Worm (Caenorhabditis elegans) whole organism, early embryonic: ENCODE results near the gene C35C5.10.
A peak's percentile ranks its signal among the peaks of the same experiment; 100 is the strongest.

Source experiments
- B0310.2 ChIP-seq: sonication (generic microtip); optimal IDR thresholded peaks from 2 replicates; lab custom pipeline; 2016; ENCODE audit warnings: mild to moderate bottlenecking, missing genetic modification characterization, missing compliant biosample characterization
- F13C5.2 ChIP-seq: sonication (generic microtip); optimal IDR thresholded peaks from 2 replicates; lab custom pipeline; 2017; ENCODE audit warnings: mild to moderate bottlenecking, missing genetic modification characterization, inconsistent platforms, missing compliant biosample characterization
- aly-1 ChIP-seq: sonication (generic microtip); optimal IDR thresholded peaks from 2 replicates; lab custom pipeline; 2016; ENCODE audit warnings: missing genetic modification characterization, missing compliant biosample characterization
- ama-1 ChIP-seq: fragments of 150-350 bp; optimal IDR thresholded peaks from 2 replicates; lab custom pipeline; 2014
- ceh-13 ChIP-seq: fragments of 200-800 bp; sonication (Bioruptor generic); optimal IDR thresholded peaks from 2 replicates; lab custom pipeline; 2018; ENCODE audit warnings: mild to moderate bottlenecking, missing genetic modification characterization, missing compliant biosample characterization
- ceh-36 ChIP-seq: sonication (generic microtip); optimal IDR thresholded peaks from 2 replicates; lab custom pipeline; 2016; ENCODE audit warnings: missing genetic modification characterization, inconsistent platforms, missing compliant biosample characterization
- ets-7 ChIP-seq: sonication (generic microtip); optimal IDR thresholded peaks from 2 replicates; lab custom pipeline; 2016; ENCODE audit warnings: missing genotype, missing genetic modification characterization, missing compliant biosample characterization
- flt-1 ChIP-seq: fragments of 200-800 bp; sonication (Bioruptor generic); IDR thresholded peaks from 2 replicates; pipeline ENCODE4 v1.3.6; 2022; ENCODE audit warnings: missing genetic modification characterization, missing compliant biosample characterization
- hmbx-1 ChIP-seq: sonication (generic microtip); optimal IDR thresholded peaks from 2 replicates; lab custom pipeline; 2016; ENCODE audit warnings: mild to moderate bottlenecking, missing genetic modification characterization, missing compliant biosample characterization
- hmg-4 ChIP-seq: fragments of 200-800 bp; sonication (Bioruptor generic); optimal IDR thresholded peaks from 2 replicates; lab custom pipeline; 2018; ENCODE audit warnings: mild to moderate bottlenecking, missing genetic modification characterization, missing compliant biosample characterization
- hnd-1 ChIP-seq: sonication (generic microtip); optimal IDR thresholded peaks from 2 replicates; lab custom pipeline; 2016; ENCODE audit warnings: missing genetic modification characterization, missing compliant biosample characterization
- pes-1 ChIP-seq: fragments of 200-800 bp; sonication (Bioruptor generic); IDR thresholded peaks from 2 replicates; pipeline ENCODE4 v1.3.6; 2022; ENCODE audit warnings: missing genetic modification reagents, missing genetic modification characterization, missing compliant biosample characterization
- scrt-1 ChIP-seq: fragments of 200-800 bp; sonication (Bioruptor generic); IDR thresholded peaks from 2 replicates; pipeline ENCODE4 v1.3.6; 2022; ENCODE audit warnings: missing genetic modification characterization, missing compliant biosample characterization
- sea-1 ChIP-seq: fragments of 200-800 bp; sonication (Bioruptor generic); conservative IDR thresholded peaks from 2 replicates; pipeline ENCODE4 v1.3.6; 2022; ENCODE audit warnings: missing genetic modification characterization, missing compliant biosample characterization
- tbx-11 ChIP-seq: fragments of 200-800 bp; sonication (Bioruptor generic); IDR thresholded peaks from 2 replicates; pipeline ENCODE4 v1.3.6; 2022; ENCODE audit warnings: missing genetic modification characterization, missing compliant biosample characterization
- tbx-37 ChIP-seq: fragments of 200-800 bp; sonication (Bioruptor generic); conservative IDR thresholded peaks from 2 replicates; pipeline ENCODE4 v1.3.6; 2022; ENCODE audit warnings: missing genetic modification reagents, missing genetic modification characterization, missing compliant biosample characterization
- tra-4 ChIP-seq: sonication (generic microtip); optimal IDR thresholded peaks from 2 replicates; lab custom pipeline; 2017; ENCODE audit warnings: missing genetic modification characterization, missing compliant biosample characterization

The C35C5.10 gene

ce11 chrX:11518415-11518814, 37.6 kb upstream of the C35C5.10 start:
- TF ChIP-seq pes-1 (GFP tag; lab: Robert Waterston, UW), result no peak
- no peak for TF ChIP-seq tbx-11
- no peak for TF ChIP-seq hnd-1 (tag; lab: Kevin White, UChicago)
- no peak for TF ChIP-seq ama-1
- no peak for TF ChIP-seq ets-7 (tag; lab: Kevin White, UChicago)
- no peak for TF ChIP-seq scrt-1 (GFP tag; lab: Robert Waterston, UW)

ce11 chrX:11519016-11519509, 37.0 kb upstream of the C35C5.10 start, which contains the start of gene hpo-34:
TSS of gene hpo-34 (minus strand) at chrX:11519066.
- TF ChIP-seq F13C5.2 (tag; lab: Kevin White, UChicago) (no peak), tra-4 (no peak), hmbx-1 (tag; lab: Kevin White, UChicago) (no peak), ets-7 (tag; lab: Kevin White, UChicago) (no peak), pes-1 (GFP tag; lab: Robert Waterston, UW) (no peak), ama-1 (no peak), sea-1 (GFP tag; lab: Robert Waterston, UW) (no peak), scrt-1 (GFP tag; lab: Robert Waterston, UW) (no peak), flt-1 (GFP tag; lab: Robert Waterston, UW) (no peak)

- TF ChIP-seq F13C5.2 (tag; lab: Kevin White, UChicago) (peak; percentile 63), tbx-11 (no peak), hmg-4 (peak; percentile 74), ceh-36 (tag; lab: Kevin White, UChicago) (no peak)
Observed at ce11 chrX:11522058-11522757, 33.8 kb upstream of the C35C5.10 start, which contains the start of gene sdc-2. TSS of gene sdc-2 (plus strand) at chrX:11522707.

- TF ChIP-seq B0310.2 (tag; lab: Kevin White, UChicago), result no peak
- TF ChIP-seq tbx-11, result no peak
- TF ChIP-seq pes-1 (GFP tag; lab: Robert Waterston, UW), result no peak
- TF ChIP-seq F13C5.2 (tag; lab: Kevin White, UChicago), result no peak
- TF ChIP-seq flt-1 (GFP tag; lab: Robert Waterston, UW), result no peak
- TF ChIP-seq ceh-13 (GFP tag; lab: Kevin White, UChicago), result no peak
- TF ChIP-seq hmg-4, result no peak
- no peak for TF ChIP-seq ceh-36 (tag; lab: Kevin White, UChicago)
Observed at ce11 chrX:11523704-11524103, 32.3 kb upstream of the C35C5.10 start.

- TF ChIP-seq hmg-4 (no peak), B0310.2 (tag; lab: Kevin White, UChicago) (no peak), tra-4 (no peak), sea-1 (GFP tag; lab: Robert Waterston, UW) (no peak), ets-7 (tag; lab: Kevin White, UChicago) (no peak), ama-1 (no peak), aly-1 (tag; lab: Kevin White, UChicago) (no peak), flt-1 (GFP tag; lab: Robert Waterston, UW) (no peak), hmbx-1 (tag; lab: Kevin White, UChicago) (no peak), pes-1 (GFP tag; lab: Robert Waterston, UW) (no peak), scrt-1 (GFP tag; lab: Robert Waterston, UW) (no peak), tbx-11 (no peak), ceh-13 (GFP tag; lab: Kevin White, UChicago) (no peak), tbx-37 (GFP tag; lab: Robert Waterston, UW) (no peak), F13C5.2 (tag; lab: Kevin White, UChicago) (no peak)
Observed at ce11 chrX:11533543-11534003, 22.5 kb upstream of the C35C5.10 start, which contains the start of gene C35C5.8. TSS of gene C35C5.8 (plus strand) at chrX:11533593.

ce11 chrX:11534443-11534842, 21.6 kb upstream of the C35C5.10 start:
- TF ChIP-seq pes-1 (GFP tag; lab: Robert Waterston, UW), result no peak
- no peak for TF ChIP-seq flt-1 (GFP tag; lab: Robert Waterston, UW)
- TF ChIP-seq scrt-1 (GFP tag; lab: Robert Waterston, UW), result no peak
- no peak for TF ChIP-seq F13C5.2 (tag; lab: Kevin White, UChicago)
- TF ChIP-seq hnd-1 (tag; lab: Kevin White, UChicago), result no peak
- no peak for TF ChIP-seq ceh-13 (GFP tag; lab: Kevin White, UChicago)

ce11 chrX:11536408-11536807, 19.6 kb upstream of the C35C5.10 start, which contains the start of gene C35C5.9:
TSS of gene C35C5.9 (plus strand) at chrX:11536568.
- no peak for TF ChIP-seq flt-1 (GFP tag; lab: Robert Waterston, UW)
- TF ChIP-seq F13C5.2 (tag; lab: Kevin White, UChicago), result no peak
- TF ChIP-seq scrt-1 (GFP tag; lab: Robert Waterston, UW), result no peak
- TF ChIP-seq hmg-4, result no peak
- TF ChIP-seq B0310.2 (tag; lab: Kevin White, UChicago), result no peak
- no peak for TF ChIP-seq tra-4
- TF ChIP-seq sea-1 (GFP tag; lab: Robert Waterston, UW), result no peak
- TF ChIP-seq aly-1 (tag; lab: Kevin White, UChicago), result no peak
- TF ChIP-seq hmbx-1 (tag; lab: Kevin White, UChicago), result no peak
- no peak for TF ChIP-seq hnd-1 (tag; lab: Kevin White, UChicago)
- no peak for TF ChIP-seq tbx-11
- TF ChIP-seq ets-7 (tag; lab: Kevin White, UChicago), result no peak
- no peak for TF ChIP-seq ceh-36 (tag; lab: Kevin White, UChicago)
- no peak for TF ChIP-seq tbx-37 (GFP tag; lab: Robert Waterston, UW)
- no peak for TF ChIP-seq pes-1 (GFP tag; lab: Robert Waterston, UW)
- no peak for TF ChIP-seq ceh-13 (GFP tag; lab: Kevin White, UChicago)
- no peak for TF ChIP-seq ama-1
